Worm (Caenorhabditis elegans) whole organism, late embryonic: ENCODE results near the gene ubxn-4.
A peak's percentile ranks its signal among the peaks of the same experiment; 100 is the strongest.

Source experiments
- C08G9.2 ChIP-seq: sonication (generic microtip); optimal IDR thresholded peaks from 2 replicates; lab custom pipeline; 2016; ENCODE audit warnings: mild to moderate bottlenecking, missing genetic modification characterization, moderate library complexity, missing compliant biosample characterization
- C38D4.7 ChIP-seq: fragments of 200-800 bp; sonication (Bioruptor generic); optimal IDR thresholded peaks from 2 replicates; lab custom pipeline; 2018; ENCODE audit warnings: mild to moderate bottlenecking, missing genetic modification characterization, moderate library complexity, missing compliant biosample characterization
- K02D7.2 ChIP-seq: sonication (generic microtip); optimal IDR thresholded peaks from 2 replicates; lab custom pipeline; 2017; ENCODE audit warnings: mild to moderate bottlenecking, missing genetic modification characterization, missing compliant biosample characterization
- T23F11.4 ChIP-seq: fragments of 200-800 bp; sonication (Bioruptor generic); optimal IDR thresholded peaks from 2 replicates; lab custom pipeline; 2018; ENCODE audit warnings: mild to moderate bottlenecking, missing genetic modification characterization, missing compliant biosample characterization
- Y22D7AL.16 ChIP-seq: sonication (generic microtip); optimal IDR thresholded peaks from 2 replicates; lab custom pipeline; 2016; ENCODE audit warnings: missing genetic modification characterization, missing compliant biosample characterization
- ahr-1 ChIP-seq: sonication (generic microtip); optimal IDR thresholded peaks from 2 replicates; lab custom pipeline; 2016; ENCODE audit warnings: missing genetic modification characterization, missing compliant biosample characterization
- ama-1 ChIP-seq: fragments of 150-350 bp; optimal IDR thresholded peaks from 2 replicates; lab custom pipeline; 2014
- ceh-14 ChIP-seq: sonication (generic microtip); optimal IDR thresholded peaks from 2 replicates; lab custom pipeline; 2016; ENCODE audit warnings: missing genotype, missing genetic modification characterization, missing compliant biosample characterization
- ceh-19 ChIP-seq: fragments of 200-800 bp; sonication (Bioruptor generic); optimal IDR thresholded peaks from 2 replicates; lab custom pipeline; 2018; ENCODE audit warnings: mild to moderate bottlenecking, missing genetic modification characterization, missing compliant biosample characterization
- ceh-24 ChIP-seq: sonication (generic microtip); optimal IDR thresholded peaks from 2 replicates; lab custom pipeline; 2016; ENCODE audit warnings: mild to moderate bottlenecking, missing genetic modification characterization, missing compliant biosample characterization
- ceh-30 ChIP-seq: fragments of 150-350 bp; optimal IDR thresholded peaks from 2 replicates; lab custom pipeline; 2014; ENCODE audit warnings: missing biosample characterization, missing genetic modification characterization
- ceh-31 ChIP-seq: sonication (generic microtip); optimal IDR thresholded peaks from 2 replicates; lab custom pipeline; 2016; ENCODE audit warnings: missing genetic modification characterization, missing compliant biosample characterization
- ceh-34 ChIP-seq: sonication (generic microtip); optimal IDR thresholded peaks from 2 replicates; lab custom pipeline; 2016; ENCODE audit warnings: mild to moderate bottlenecking, missing genetic modification characterization, missing compliant biosample characterization
- ceh-45 ChIP-seq: fragments of 200-800 bp; sonication (Bioruptor generic); IDR thresholded peaks from 2 replicates; pipeline ENCODE4 v1.3.6; 2022; ENCODE audit warnings: missing genetic modification reagents, missing genetic modification characterization, missing compliant biosample characterization
- ceh-48 ChIP-seq: sonication (generic microtip); optimal IDR thresholded peaks from 2 replicates; lab custom pipeline; 2016; ENCODE audit warnings: missing genetic modification characterization, inconsistent platforms, missing compliant biosample characterization
- ceh-6 ChIP-seq: fragments of 200-800 bp; sonication (Bioruptor generic); optimal IDR thresholded peaks from 2 replicates; lab custom pipeline; 2018; ENCODE audit warnings: mild to moderate bottlenecking, missing genetic modification characterization, missing compliant biosample characterization
- dmd-4 ChIP-seq: sonication (generic microtip); optimal IDR thresholded peaks from 2 replicates; lab custom pipeline; 2016; ENCODE audit warnings: borderline replicate concordance, missing genetic modification characterization, missing compliant biosample characterization
- dve-1 ChIP-seq: sonication (generic microtip); optimal IDR thresholded peaks from 2 replicates; lab custom pipeline; 2017; ENCODE audit warnings: antibody characterized with exemption, mild to moderate bottlenecking, missing genetic modification characterization, missing compliant biosample characterization
- elt-2 ChIP-seq: sonication (generic microtip); optimal IDR thresholded peaks from 2 replicates; lab custom pipeline; 2016; ENCODE audit warnings: missing genetic modification reagents, missing genetic modification characterization, missing compliant biosample characterization
- elt-4 ChIP-seq: sonication (generic microtip); optimal IDR thresholded peaks from 2 replicates; lab custom pipeline; 2016; ENCODE audit warnings: missing genetic modification characterization, missing compliant biosample characterization
- ets-4 ChIP-seq: sonication (generic microtip); optimal IDR thresholded peaks from 2 replicates; lab custom pipeline; 2016; ENCODE audit warnings: missing genetic modification characterization, missing compliant biosample characterization
- eyg-1 ChIP-seq: sonication (generic microtip); optimal IDR thresholded peaks from 2 replicates; lab custom pipeline; 2016; ENCODE audit warnings: missing genotype, missing genetic modification characterization, missing compliant biosample characterization
- fkh-6 ChIP-seq: sonication (generic microtip); optimal IDR thresholded peaks from 2 replicates; lab custom pipeline; 2016; ENCODE audit warnings: missing genetic modification characterization, missing compliant biosample characterization
- gmeb-2 ChIP-seq: sonication (generic microtip); optimal IDR thresholded peaks from 2 replicates; lab custom pipeline; 2016; ENCODE audit warnings: missing genetic modification characterization, inconsistent platforms, missing compliant biosample characterization
- hlh-13 ChIP-seq: fragments of 200-800 bp; sonication (Bioruptor generic); optimal IDR thresholded peaks from 2 replicates; lab custom pipeline; 2018; ENCODE audit warnings: mild to moderate bottlenecking, missing genetic modification characterization, missing compliant biosample characterization
- hlh-30 ChIP-seq: sonication (generic microtip); optimal IDR thresholded peaks from 2 replicates; lab custom pipeline; 2017; ENCODE audit warnings: antibody characterized with exemption, missing genetic modification characterization, missing compliant biosample characterization; ENCODE audit not compliant: insufficient read depth
- hlh-8 ChIP-seq: sonication (generic microtip); optimal IDR thresholded peaks from 2 replicates; lab custom pipeline; 2016; ENCODE audit warnings: missing genotype, missing genetic modification characterization, missing compliant biosample characterization
- lim-6 ChIP-seq: sonication (generic microtip); optimal IDR thresholded peaks from 2 replicates; lab custom pipeline; 2016; ENCODE audit warnings: missing genetic modification characterization, missing compliant biosample characterization
- madf-2 ChIP-seq: sonication (generic microtip); optimal IDR thresholded peaks from 2 replicates; lab custom pipeline; 2017; ENCODE audit warnings: missing genetic modification characterization, missing compliant biosample characterization
- mec-3 ChIP-seq: sonication (generic microtip); optimal IDR thresholded peaks from 2 replicates; lab custom pipeline; 2016; ENCODE audit warnings: borderline replicate concordance, missing genetic modification characterization, missing compliant biosample characterization
- nfya-1 ChIP-seq: sonication (generic microtip); optimal IDR thresholded peaks from 2 replicates; lab custom pipeline; 2017; ENCODE audit warnings: missing genetic modification characterization, mild to moderate bottlenecking, missing compliant biosample characterization, antibody characterized with exemption, moderate library complexity
- nhr-11 ChIP-seq: fragments of 150-350 bp; optimal IDR thresholded peaks from 2 replicates; lab custom pipeline; 2014; ENCODE audit warnings: missing biosample characterization, missing genetic modification characterization
- npax-4 ChIP-seq: sonication (generic microtip); optimal IDR thresholded peaks from 2 replicates; lab custom pipeline; 2016; ENCODE audit warnings: missing genetic modification characterization, missing compliant biosample characterization
- odd-2 ChIP-seq: sonication (generic microtip); optimal IDR thresholded peaks from 2 replicates; lab custom pipeline; 2017; ENCODE audit warnings: antibody characterized with exemption, mild to moderate bottlenecking, missing genetic modification characterization, missing compliant biosample characterization
- pat-9 ChIP-seq: fragments of 200-800 bp; sonication (Bioruptor generic); optimal IDR thresholded peaks from 2 replicates; lab custom pipeline; 2018; ENCODE audit warnings: mild to moderate bottlenecking, missing genetic modification characterization, moderate library complexity, missing compliant biosample characterization
- pqm-1 ChIP-seq: sonication (generic microtip); optimal IDR thresholded peaks from 2 replicates; lab custom pipeline; 2016; ENCODE audit warnings: missing genetic modification characterization, missing compliant biosample characterization
- pros-1 ChIP-seq: fragments of 150-350 bp; optimal IDR thresholded peaks from 2 replicates; lab custom pipeline; 2014; ENCODE audit warnings: missing biosample characterization, missing genetic modification reagents, missing genetic modification characterization
- sox-2 ChIP-seq: fragments of 200-800 bp; sonication (Bioruptor generic); IDR thresholded peaks from 2 replicates; pipeline ENCODE4 v1.3.6; 2022; ENCODE audit warnings: missing genetic modification reagents, missing genetic modification characterization, missing compliant biosample characterization
- tbx-7 ChIP-seq: sonication (generic microtip); optimal IDR thresholded peaks from 2 replicates; lab custom pipeline; 2016; ENCODE audit warnings: missing genotype, missing genetic modification characterization, missing compliant biosample characterization
- ttx-3 ChIP-seq: sonication (generic microtip); optimal IDR thresholded peaks from 2 replicates; lab custom pipeline; 2016; ENCODE audit warnings: missing genetic modification reagents, missing genetic modification characterization, missing compliant biosample characterization
- unc-3 ChIP-seq, 2 experiments: fragments of 200-800 bp in 1 of 2; sonication (Bioruptor generic) in 1 of 2; sonication (generic microtip) in 1 of 2; conservative IDR thresholded peaks in 1 of 2; optimal IDR thresholded peaks in 1 of 2; 2 replicates each; pipeline versions ENCODE4 v1.3.6 to Lab custom; 2016 to 2022; ENCODE audit warnings: missing compliant biosample characterization in 2 of 2, missing genetic modification characterization in 2 of 2, missing genetic modification reagents in 1 of 2
- unc-42 ChIP-seq: sonication (generic microtip); optimal IDR thresholded peaks from 2 replicates; lab custom pipeline; 2016; ENCODE audit warnings: missing genotype, missing genetic modification characterization, missing compliant biosample characterization
- unc-55 ChIP-seq: sonication (generic microtip); optimal IDR thresholded peaks from 2 replicates; lab custom pipeline; 2017; ENCODE audit warnings: missing biosample characterization, missing genetic modification reagents, missing genetic modification characterization
- unc-86 ChIP-seq: sonication (generic microtip); optimal IDR thresholded peaks from 2 replicates; lab custom pipeline; 2016; ENCODE audit warnings: missing genetic modification characterization, missing compliant biosample characterization

ubxn-4 gene

ce11 chrIII:8371595-8372305 is 33.6 kb downstream of the ubxn-4 start, which contains the start of gene lmbr-1:
lmbr-1 (plus strand) TSS chrIII:8372255.
- no peak for TF ChIP-seq unc-3 (GFP tag; conservative IDR thresholded peaks at IDR 0.05; lab: Robert Waterston, UW)
- TF ChIP-seq unc-3 (tag; optimal IDR thresholded peaks at IDR 0.05; lab: Kevin White, UChicago), result no peak
- no peak for TF ChIP-seq unc-55 (GFP tag; lab: Kevin White, UChicago)
- TF ChIP-seq elt-4, result no peak

- TF ChIP-seq hlh-8 (tag; lab: Kevin White, UChicago) (no peak), odd-2 (no peak), hlh-30 (tag; lab: Kevin White, UChicago) (peak; percentile 20), unc-3 (GFP tag; conservative IDR thresholded peaks at IDR 0.05; lab: Robert Waterston, UW) (no peak), unc-3 (tag; optimal IDR thresholded peaks at IDR 0.05; lab: Kevin White, UChicago) (no peak), ttx-3 (tag; lab: Kevin White, UChicago) (no peak), unc-86 (tag; lab: Kevin White, UChicago) (no peak), gmeb-2 (no peak), nfya-1 (tag; lab: Kevin White, UChicago) (peak; percentile 57), sox-2 (GFP tag; lab: Robert Waterston, UW) (no peak), ceh-34 (no peak), dmd-4 (tag; lab: Kevin White, UChicago) (no peak), fkh-6 (no peak), lim-6 (no peak), ama-1 (no peak), dve-1 (tag; lab: Kevin White, UChicago) (no peak), tbx-7 (tag; lab: Kevin White, UChicago) (no peak), ceh-31 (peak; percentile 1)
- TF ChIP-seq, all 69 proteins: peak for 3
These were observed 34.5 kb downstream of the ubxn-4 start for ce11 chrIII:8370846-8371257.

- TF ChIP-seq T23F11.4 (GFP tag; lab: Kevin White, UChicago) (no peak), pqm-1 (no peak), ceh-14 (no peak), ceh-19 (GFP tag; lab: Kevin White, UChicago) (no peak), mec-3 (tag; lab: Kevin White, UChicago) (no peak), lim-6 (no peak), ceh-48 (tag; lab: Kevin White, UChicago) (no peak), ceh-6 (GFP tag; lab: Kevin White, UChicago) (no peak), elt-2 (tag; lab: Kevin White, UChicago) (no peak), madf-2 (no peak), ceh-30 (tag; lab: Kevin White, UChicago) (no peak)
These were observed 35.2 kb downstream of the ubxn-4 start for ce11 chrIII:8370188-8370587.

- TF ChIP-seq C38D4.7 (GFP tag; lab: Kevin White, UChicago) (no peak), ceh-48 (tag; lab: Kevin White, UChicago) (no peak), Y22D7AL.16 (tag; lab: Kevin White, UChicago) (no peak), hlh-13 (GFP tag; lab: Kevin White, UChicago) (no peak), ceh-34 (no peak), eyg-1 (no peak), unc-55 (GFP tag; lab: Kevin White, UChicago) (no peak)
These were observed 36.2 kb downstream of the ubxn-4 start for ce11 chrIII:8369172-8369571.

- TF ChIP-seq C08G9.2 (no peak), pqm-1 (no peak), pros-1 (tag; lab: Kevin White, UChicago) (no peak), dmd-4 (tag; lab: Kevin White, UChicago) (no peak), nhr-11 (tag; lab: Kevin White, UChicago) (no peak), ceh-48 (tag; lab: Kevin White, UChicago) (no peak), pat-9 (tag; lab: Kevin White, UChicago) (no peak), ceh-34 (no peak), unc-42 (tag; lab: Kevin White, UChicago) (no peak), npax-4 (no peak), unc-55 (GFP tag; lab: Kevin White, UChicago) (no peak), ceh-24 (tag; lab: Kevin White, UChicago) (no peak), ceh-45 (no peak), ets-4 (tag; lab: Kevin White, UChicago) (no peak), ama-1 (no peak), K02D7.2 (tag; lab: Kevin White, UChicago) (no peak), C38D4.7 (GFP tag; lab: Kevin White, UChicago) (no peak), ahr-1 (no peak)
These were observed 36.7 kb downstream of the ubxn-4 start, which contains the start of gene R05D3.9 for ce11 chrIII:8368619-8369018. R05D3.9 (minus strand) TSS chrIII:8368719.
